Fruit fly (Drosophila melanogaster): ENCODE data around the gene Ulp1.

The Ulp1 gene

dm6 chrX:19154998-19155397 lies 53.0 kb downstream of the Ulp1 start (continued):
- TF ChIP-seq Adf1 (GFP tag; IDR thresholded peaks at IDR 0.05) (no peak), Taf1 (GFP tag; IDR thresholded peaks at IDR 0.05) (no peak), CG11560 (tag; IDR thresholded peaks at IDR 0.05) (0 out of 3 replicates have a peak, but pooled peaks have one; percentile 41), CG6854 (GFP tag; optimal IDR thresholded peaks at IDR 0.05) (peak; percentile 8), CG32767 (GFP tag; IDR thresholded peaks at IDR 0.05) (peak; percentile 57; the same call in 1 of the 2 replicates), CG2199 (GFP tag; IDR thresholded peaks at IDR 0.05) (peak; percentile 85; the same call in 1 of the 3 replicates), CG1647 (GFP tag; optimal IDR thresholded peaks at IDR 0.05) (peak; percentile 55), ham (GFP tag; IDR thresholded peaks at IDR 0.05) (no peak), seq (GFP tag; IDR thresholded peaks at IDR 0.05) (peak; percentile 29; the same call in 1 of the 2 replicates), CG18476 (GFP tag; optimal IDR thresholded peaks at IDR 0.05) (peak; percentile 65), CG12744 (GFP tag; optimal IDR thresholded peaks at IDR 0.05) (peak; percentile 73), Lhr (GFP tag; optimal IDR thresholded peaks at IDR 0.05) (peak; percentile 78), CG32532 (GFP tag; IDR thresholded peaks at IDR 0.05) (peak; percentile 58; the same call in 1 of the 2 replicates), Oli (tag; optimal IDR thresholded peaks at IDR 0.05) (peak; percentile 87), CG14860 (GFP tag; IDR thresholded peaks at IDR 0.05; ENCODE audit: partially characterized antibody) (no peak), esg (GFP tag; conservative IDR thresholded peaks at IDR 0.05) (peak; percentile 76), kay (GFP tag; optimal IDR thresholded peaks at IDR 0.05) (peak; percentile 84), CG5180 (GFP tag; optimal IDR thresholded peaks at IDR 0.05) (peak; percentile 59), pita (GFP tag; optimal IDR thresholded peaks at IDR 0.05) (no peak), Bdp1 (GFP tag; optimal IDR thresholded peaks at IDR 0.05) (peak; percentile 56), btn (GFP tag; optimal IDR thresholded peaks at IDR 0.05) (peak; percentile 87), chif (GFP tag; optimal IDR thresholded peaks at IDR 0.05) (peak; percentile 92 to 94), ac (GFP tag; optimal IDR thresholded peaks at IDR 0.05) (peak; percentile 83), CG10431 (GFP tag; optimal IDR thresholded peaks at IDR 0.05) (peak; percentile 45), ind (GFP tag; optimal IDR thresholded peaks at IDR 0.05) (peak; percentile 71), Hmx (GFP tag; optimal IDR thresholded peaks at IDR 0.05) (no peak), HLH4C (GFP tag; IDR thresholded peaks at IDR 0.05; ENCODE audit: partially characterized antibody) (no peak), CG15479 (GFP tag; optimal IDR thresholded peaks at IDR 0.05) (peak; percentile 16), mld (GFP tag; IDR thresholded peaks at IDR 0.05; ENCODE audit: partially characterized antibody) (no peak), Ptx1 (GFP tag; IDR thresholded peaks at IDR 0.05) (peak; percentile 71), slp2 (GFP tag; optimal IDR thresholded peaks at IDR 0.05) (peak; percentile 84), hkb (optimal IDR thresholded peaks at IDR 0.05) (no peak), hkb (GFP tag; IDR thresholded peaks at IDR 0.05) (peak; percentile 79), CG8089 (GFP tag; optimal IDR thresholded peaks at IDR 0.05) (peak; percentile 86), lmd (GFP tag; IDR thresholded peaks at IDR 0.05) (peak; percentile 74), Gug (GFP tag; IDR thresholded peaks at IDR 0.05) (peak; percentile 74; the same call in 3 of the 4 replicates), mam (GFP tag; optimal IDR thresholded peaks at IDR 0.05) (peak; percentile 66), NFAT (GFP tag; IDR thresholded peaks at IDR 0.05) (no peak), CG7987 (GFP tag; optimal IDR thresholded peaks at IDR 0.05) (peak; percentile 42), sens (GFP tag) (peak; percentile 99), vfl (GFP tag; optimal IDR thresholded peaks at IDR 0.05) (no peak), grau (tag; optimal IDR thresholded peaks at IDR 0.05) (peak; percentile 83), CG11696 (GFP tag; IDR thresholded peaks at IDR 0.05) (no peak), shn (GFP tag; optimal IDR thresholded peaks at IDR 0.05) (peak; percentile 71), CG14667 (GFP tag; IDR thresholded peaks at IDR 0.05) (peak; percentile 78), Atf-2 (GFP tag; optimal IDR thresholded peaks at IDR 0.05) (peak; percentile 81), CG17829 (tag; optimal IDR thresholded peaks at IDR 0.05) (peak; percentile 94), Fer2 (tag; optimal IDR thresholded peaks at IDR 0.05) (no peak), cas (GFP tag; IDR thresholded peaks at IDR 0.05) (no peak), pum (GFP tag; optimal IDR thresholded peaks at IDR 0.05) (peak; percentile 87), CG17385 (GFP tag; optimal IDR thresholded peaks at IDR 0.05) (peak; percentile 75), sim (GFP tag; IDR thresholded peaks at IDR 0.05) (peak; percentile 88)

All from whole organism, embryonic.